Fruit fly (Drosophila melanogaster): Measurements from ENCODE around the gene pes.

DNA sequence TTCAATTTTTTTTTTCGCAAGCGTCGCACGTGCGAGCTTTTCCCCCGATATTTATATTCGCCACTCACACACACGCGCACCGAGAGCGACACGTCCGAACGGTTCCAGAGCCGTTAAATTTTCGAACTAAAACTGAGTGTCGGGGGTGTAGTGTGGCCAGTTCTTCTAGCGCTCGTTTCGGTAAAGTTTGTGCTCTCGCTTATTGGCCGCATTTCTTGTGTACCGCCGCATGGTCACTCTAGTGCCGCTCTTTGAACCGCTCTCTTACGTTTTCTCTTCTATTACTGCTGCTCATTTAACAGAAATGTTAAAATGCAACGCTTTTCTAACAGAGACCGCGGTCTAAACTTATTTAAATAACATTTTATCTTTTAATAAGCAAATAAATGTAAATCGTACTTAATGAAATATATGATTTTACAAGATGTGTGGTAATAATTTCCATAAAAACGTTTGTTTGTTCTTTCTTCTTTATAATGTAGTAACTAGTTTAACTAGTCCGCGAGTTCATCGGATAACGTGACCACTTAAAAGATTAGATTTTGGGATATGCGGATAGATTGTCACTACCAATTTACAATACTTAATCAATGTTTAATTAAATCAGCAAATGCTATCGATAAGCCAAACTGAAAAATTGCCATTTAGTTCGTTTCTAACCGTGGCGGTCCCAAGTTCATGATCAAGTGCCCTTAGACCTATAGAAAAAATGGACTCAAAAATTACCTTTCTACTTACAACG is 9.8 kb downstream of the pes start, which contains the start of gene Snoo:
- TF ChIP-seq Sp1 (GFP tag; optimal IDR thresholded peaks at IDR 0.05) = no peak
- TF ChIP-seq Rel (GFP tag; optimal IDR thresholded peaks at IDR 0.05) = no peak
- TF ChIP-seq Rel (tag; optimal IDR thresholded peaks at IDR 0.05) = peak; percentile 57

Measured in whole organism, wandering third instar larva.